Fruit fly (Drosophila melanogaster) whole organism, prepupa: ENCODE data around the gene Drsl5.

Source experiments
- Blimp-1 ChIP-seq: fragments of 200-800 bp; sonication (Bioruptor generic); optimal IDR thresholded peaks from 3 replicates; lab custom pipeline; 2017; ENCODE audit warnings: missing biosample characterization, missing genetic modification characterization, mild to moderate bottlenecking, moderate library complexity, missing genetic modification reagents
- CG10631 ChIP-seq: fragments of 200-800 bp; sonication (Bioruptor generic); optimal IDR thresholded peaks from 2 replicates; lab custom pipeline; 2016; ENCODE audit warnings: missing biosample characterization, missing genetic modification characterization
- CG15336 ChIP-seq: fragments of 200-800 bp; sonication (Bioruptor generic); IDR thresholded peaks from 2 replicates; pipeline ENCODE4 v1.3.6; 2022; ENCODE audit warnings: missing biosample characterization, missing genetic modification characterization
- CG1621 ChIP-seq: fragments of 200-800 bp; sonication (Bioruptor generic); optimal IDR thresholded peaks from 3 replicates; lab custom pipeline; 2018; ENCODE audit warnings: missing biosample characterization, mild to moderate bottlenecking, missing genetic modification characterization
- CG6854 ChIP-seq: fragments of 200-800 bp; sonication (Bioruptor generic); optimal IDR thresholded peaks from 2 replicates; lab custom pipeline; 2017; ENCODE audit warnings: missing biosample characterization, mild to moderate bottlenecking, missing genetic modification characterization
- fd59A ChIP-seq: fragments of 200-800 bp; sonication (Bioruptor generic); optimal IDR thresholded peaks from 2 replicates; lab custom pipeline; 2017; ENCODE audit warnings: missing biosample characterization, mild to moderate bottlenecking, missing genetic modification characterization, missing genetic modification reagents
- fd85E ChIP-seq: fragments of 200-800 bp; sonication (Bioruptor generic); optimal IDR thresholded peaks from 3 replicates; lab custom pipeline; 2016; ENCODE audit warnings: missing biosample characterization, missing genetic modification characterization
- spab ChIP-seq: fragments of 200-800 bp; sonication (Bioruptor generic); optimal IDR thresholded peaks from 2 replicates; lab custom pipeline; 2017; ENCODE audit warnings: missing biosample characterization, mild to moderate bottlenecking, missing genetic modification characterization, missing genetic modification reagents

DNA sequence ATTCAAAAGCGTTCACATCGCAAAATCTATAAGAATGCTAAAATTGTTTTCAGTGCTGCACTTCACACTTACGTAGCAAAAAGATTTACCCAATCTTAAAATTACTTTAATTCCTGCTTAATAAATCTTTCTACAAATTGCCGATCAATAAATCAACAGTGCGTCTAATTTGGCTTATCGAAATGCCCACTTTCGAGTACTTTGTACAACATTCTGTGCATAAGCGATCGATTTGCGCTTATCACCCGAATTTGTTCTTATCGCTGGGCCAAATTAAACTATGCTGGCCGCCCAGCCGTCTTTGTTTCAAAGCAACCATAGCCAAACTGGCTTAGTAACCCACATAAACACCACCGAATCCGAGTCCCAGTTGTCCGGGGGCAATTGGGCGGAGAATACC is 10.1 kb upstream of the Drsl5 start:
- TF ChIP-seq CG6854 (GFP tag; lab: Kevin White, UChicago) (no peak), CG10631 (GFP tag; lab: Kevin White, UChicago) (no peak), CG15336 (no peak), Blimp-1 (GFP tag; lab: Kevin White, UChicago) (no peak), spab (GFP tag; lab: Kevin White, UChicago) (no peak), fd85E (no peak), fd59A (GFP tag; lab: Kevin White, UChicago) (no peak), CG1621 (tag; lab: Kevin White, UChicago) (no peak)
